Worm (Caenorhabditis elegans) whole organism, midembryonic: ENCODE data around the gene Y48A6C.8.

ENCODE experiments used
- T22C8.4 ChIP-seq: fragments of 200-800 bp; sonication (Bioruptor generic); IDR thresholded peaks from 2 replicates; pipeline ENCODE4 v1.3.6; 2022; ENCODE audit warnings: missing genetic modification characterization, missing compliant biosample characterization
- flt-1 ChIP-seq: fragments of 200-800 bp; sonication (Bioruptor generic); IDR thresholded peaks from 2 replicates; pipeline ENCODE4 v1.3.6; 2022; ENCODE audit warnings: missing genetic modification characterization, missing compliant biosample characterization
- klf-2 ChIP-seq: fragments of 200-800 bp; sonication (Bioruptor generic); conservative IDR thresholded peaks from 2 replicates; pipeline ENCODE4 v1.3.6; 2022; ENCODE audit warnings: missing genetic modification reagents, missing genetic modification characterization, missing compliant biosample characterization
- ref-1 ChIP-seq: fragments of 200-800 bp; sonication (Bioruptor generic); conservative IDR thresholded peaks from 2 replicates; pipeline ENCODE4 v1.3.6; 2022; ENCODE audit warnings: missing genetic modification reagents, missing genetic modification characterization, missing compliant biosample characterization

DNA sequence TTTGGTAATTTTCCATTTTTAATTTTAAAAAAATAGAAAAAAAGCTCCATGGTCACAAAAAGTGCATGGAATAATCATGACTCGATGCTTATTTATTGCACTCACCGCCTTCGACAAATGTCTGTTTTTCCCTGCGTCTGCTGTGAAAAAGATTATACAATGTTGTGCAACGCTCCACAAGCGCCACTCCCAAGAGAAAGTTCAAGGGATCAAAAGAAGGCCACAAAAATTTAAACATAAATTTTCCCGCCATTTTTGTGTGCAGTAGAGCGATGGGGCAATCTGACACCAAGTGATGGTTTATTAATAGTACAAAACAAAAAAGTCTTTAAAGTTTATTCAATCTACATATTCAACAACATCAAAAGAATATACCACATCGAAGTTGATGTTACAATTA, 11.5 kb upstream of the Y48A6C.8 start, which contains the start of gene fbxa-128:
- no peak for TF ChIP-seq T22C8.4
- no peak for TF ChIP-seq klf-2 (GFP tag; lab: Robert Waterston, UW)
- TF ChIP-seq ref-1, result no peak
- TF ChIP-seq flt-1 (GFP tag; lab: Robert Waterston, UW), result no peak
